Worm (Caenorhabditis elegans) whole organism, early embryonic: ENCODE measurements around the gene K02E11.4.
"Not testable (repeated sequence)": the region's sequence is repeated elsewhere in the genome, so short reads cannot be mapped to it uniquely, and the experiment has no call there.

Source experiments
- aly-1 ChIP-seq: sonication (generic microtip); optimal IDR thresholded peaks from 2 replicates; lab custom pipeline; 2016; ENCODE audit warnings: missing genetic modification characterization, missing compliant biosample characterization
- ama-1 ChIP-seq: fragments of 150-350 bp; optimal IDR thresholded peaks from 2 replicates; lab custom pipeline; 2014
- ceh-13 ChIP-seq: fragments of 200-800 bp; sonication (Bioruptor generic); optimal IDR thresholded peaks from 2 replicates; lab custom pipeline; 2018; ENCODE audit warnings: mild to moderate bottlenecking, missing genetic modification characterization, missing compliant biosample characterization
- ets-7 ChIP-seq: sonication (generic microtip); optimal IDR thresholded peaks from 2 replicates; lab custom pipeline; 2016; ENCODE audit warnings: missing genotype, missing genetic modification characterization, missing compliant biosample characterization
- flt-1 ChIP-seq: fragments of 200-800 bp; sonication (Bioruptor generic); IDR thresholded peaks from 2 replicates; pipeline ENCODE4 v1.3.6; 2022; ENCODE audit warnings: missing genetic modification characterization, missing compliant biosample characterization
- hmbx-1 ChIP-seq: sonication (generic microtip); optimal IDR thresholded peaks from 2 replicates; lab custom pipeline; 2016; ENCODE audit warnings: mild to moderate bottlenecking, missing genetic modification characterization, missing compliant biosample characterization
- hmg-4 ChIP-seq: fragments of 200-800 bp; sonication (Bioruptor generic); optimal IDR thresholded peaks from 2 replicates; lab custom pipeline; 2018; ENCODE audit warnings: mild to moderate bottlenecking, missing genetic modification characterization, missing compliant biosample characterization
- pes-1 ChIP-seq: fragments of 200-800 bp; sonication (Bioruptor generic); IDR thresholded peaks from 2 replicates; pipeline ENCODE4 v1.3.6; 2022; ENCODE audit warnings: missing genetic modification reagents, missing genetic modification characterization, missing compliant biosample characterization
- scrt-1 ChIP-seq: fragments of 200-800 bp; sonication (Bioruptor generic); IDR thresholded peaks from 2 replicates; pipeline ENCODE4 v1.3.6; 2022; ENCODE audit warnings: missing genetic modification characterization, missing compliant biosample characterization
- sea-1 ChIP-seq: fragments of 200-800 bp; sonication (Bioruptor generic); conservative IDR thresholded peaks from 2 replicates; pipeline ENCODE4 v1.3.6; 2022; ENCODE audit warnings: missing genetic modification characterization, missing compliant biosample characterization
- tbx-37 ChIP-seq: fragments of 200-800 bp; sonication (Bioruptor generic); conservative IDR thresholded peaks from 2 replicates; pipeline ENCODE4 v1.3.6; 2022; ENCODE audit warnings: missing genetic modification reagents, missing genetic modification characterization, missing compliant biosample characterization
- tra-4 ChIP-seq: sonication (generic microtip); optimal IDR thresholded peaks from 2 replicates; lab custom pipeline; 2017; ENCODE audit warnings: missing genetic modification characterization, missing compliant biosample characterization

DNA sequence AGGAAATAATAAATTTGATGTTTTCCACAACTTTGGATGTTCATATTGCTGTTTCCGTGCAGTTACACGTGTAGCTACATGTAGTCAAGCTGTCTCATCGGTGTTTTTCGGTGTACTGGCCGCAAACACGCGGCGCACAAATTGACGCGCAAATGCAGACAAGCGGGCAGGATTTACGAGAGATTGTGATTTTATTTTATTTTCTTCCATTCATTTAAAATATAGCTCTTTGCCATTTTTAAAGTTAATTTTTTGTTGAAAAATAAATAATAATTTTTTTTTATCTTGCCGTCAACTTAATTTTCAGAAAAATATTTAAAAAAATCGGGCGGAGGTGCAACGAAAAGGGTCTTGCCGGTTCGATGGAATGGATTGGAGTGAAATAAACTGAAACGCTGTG lies 26.3 kb upstream of the K02E11.4 start, which contains the start of gene F40G12.7:
- not testable (repeated sequence) for TF ChIP-seq ceh-13 (GFP tag; lab: Kevin White, UChicago); pes-1; aly-1 (tag; lab: Kevin White, UChicago); flt-1 (GFP tag; lab: Robert Waterston, UW); ama-1 (lab: Kevin White, UChicago); tbx-37 (GFP tag; lab: Robert Waterston, UW); sea-1; hmg-4; tra-4 (tag; lab: Kevin White, UChicago); scrt-1 (GFP tag; lab: Robert Waterston, UW); hmbx-1; ets-7 (tag; lab: Kevin White, UChicago)
